Worm (Caenorhabditis elegans): Measurements from ENCODE around the gene mam-3.
"Not testable (repeated sequence)": the region's sequence is repeated elsewhere in the genome, so short reads cannot be mapped to it uniquely, and the experiment has no call there.

DNA sequence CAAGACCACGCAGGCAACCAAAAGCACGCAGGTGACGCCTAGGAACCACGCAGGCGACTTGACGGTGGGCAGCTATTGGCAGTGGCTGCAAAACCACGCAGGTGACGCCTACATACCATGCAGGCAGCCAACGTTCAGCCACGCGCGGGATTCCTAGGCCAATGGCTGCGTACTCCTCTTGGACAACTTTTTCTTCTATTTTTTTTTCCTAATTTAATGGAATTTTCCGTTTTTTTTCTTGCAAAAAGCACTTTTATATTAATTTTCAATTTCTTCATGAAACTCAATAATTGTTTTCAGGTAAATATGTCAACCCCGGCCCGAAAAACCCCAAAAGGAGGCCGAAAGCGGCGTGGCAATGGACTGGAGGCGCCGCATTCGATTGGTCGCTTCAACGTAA is 10.0 kb upstream of the mam-3 start, which contains the start of gene Y38H8A.7:
- TF ChIP-seq nhr-25, lin-39 (tag; optimal IDR thresholded peaks at IDR 0.05): not testable (repeated sequence)

Measured in whole organism, L3 larva.